Worm (Caenorhabditis elegans) whole organism, late embryonic: ENCODE data around the gene F42G4.6.

Experiments
- C08G9.2 ChIP-seq: sonication (generic microtip); optimal IDR thresholded peaks from 2 replicates; lab custom pipeline; 2016; ENCODE audit warnings: mild to moderate bottlenecking, missing genetic modification characterization, moderate library complexity, missing compliant biosample characterization
- C38D4.7 ChIP-seq: fragments of 200-800 bp; sonication (Bioruptor generic); optimal IDR thresholded peaks from 2 replicates; lab custom pipeline; 2018; ENCODE audit warnings: mild to moderate bottlenecking, missing genetic modification characterization, moderate library complexity, missing compliant biosample characterization
- F13H6.1 ChIP-seq: sonication (generic microtip); optimal IDR thresholded peaks from 2 replicates; lab custom pipeline; 2016; ENCODE audit warnings: missing genetic modification characterization, missing compliant biosample characterization
- ahr-1 ChIP-seq: sonication (generic microtip); optimal IDR thresholded peaks from 2 replicates; lab custom pipeline; 2016; ENCODE audit warnings: missing genetic modification characterization, missing compliant biosample characterization
- ama-1 ChIP-seq: fragments of 150-350 bp; optimal IDR thresholded peaks from 2 replicates; lab custom pipeline; 2014
- ceh-14 ChIP-seq: sonication (generic microtip); optimal IDR thresholded peaks from 2 replicates; lab custom pipeline; 2016; ENCODE audit warnings: missing genotype, missing genetic modification characterization, missing compliant biosample characterization
- ceh-18 ChIP-seq: sonication (generic microtip); optimal IDR thresholded peaks from 2 replicates; lab custom pipeline; 2016; ENCODE audit warnings: missing genetic modification characterization, missing compliant biosample characterization
- ceh-2 ChIP-seq: sonication (generic microtip); optimal IDR thresholded peaks from 2 replicates; lab custom pipeline; 2016; ENCODE audit warnings: missing genotype, missing genetic modification characterization, missing compliant biosample characterization
- ceh-31 ChIP-seq: sonication (generic microtip); optimal IDR thresholded peaks from 2 replicates; lab custom pipeline; 2016; ENCODE audit warnings: missing genetic modification characterization, missing compliant biosample characterization
- ceh-34 ChIP-seq: sonication (generic microtip); optimal IDR thresholded peaks from 2 replicates; lab custom pipeline; 2016; ENCODE audit warnings: mild to moderate bottlenecking, missing genetic modification characterization, missing compliant biosample characterization
- ceh-45 ChIP-seq: fragments of 200-800 bp; sonication (Bioruptor generic); IDR thresholded peaks from 2 replicates; pipeline ENCODE4 v1.3.6; 2022; ENCODE audit warnings: missing genetic modification reagents, missing genetic modification characterization, missing compliant biosample characterization
- ceh-9 ChIP-seq: sonication (generic microtip); optimal IDR thresholded peaks from 2 replicates; lab custom pipeline; 2016; ENCODE audit warnings: mild to moderate bottlenecking, missing genetic modification characterization, inconsistent platforms, missing compliant biosample characterization
- elt-2 ChIP-seq: sonication (generic microtip); optimal IDR thresholded peaks from 2 replicates; lab custom pipeline; 2016; ENCODE audit warnings: missing genetic modification reagents, missing genetic modification characterization, missing compliant biosample characterization
- elt-4 ChIP-seq: sonication (generic microtip); optimal IDR thresholded peaks from 2 replicates; lab custom pipeline; 2016; ENCODE audit warnings: missing genetic modification characterization, missing compliant biosample characterization
- ets-4 ChIP-seq: sonication (generic microtip); optimal IDR thresholded peaks from 2 replicates; lab custom pipeline; 2016; ENCODE audit warnings: missing genetic modification characterization, missing compliant biosample characterization
- fax-1 ChIP-seq: sonication (generic microtip); optimal IDR thresholded peaks from 2 replicates; lab custom pipeline; 2016; ENCODE audit warnings: missing genotype, missing genetic modification characterization, missing compliant biosample characterization
- fkh-10 ChIP-seq: fragments of 150-350 bp; optimal IDR thresholded peaks from 2 replicates; lab custom pipeline; 2014; ENCODE audit warnings: missing biosample characterization, missing genetic modification reagents, missing genetic modification characterization
- hlh-15 ChIP-seq: sonication (generic microtip); optimal IDR thresholded peaks from 2 replicates; lab custom pipeline; 2016; ENCODE audit warnings: missing genetic modification characterization, missing compliant biosample characterization
- hlh-8 ChIP-seq: sonication (generic microtip); optimal IDR thresholded peaks from 2 replicates; lab custom pipeline; 2016; ENCODE audit warnings: missing genotype, missing genetic modification characterization, missing compliant biosample characterization
- lim-6 ChIP-seq: sonication (generic microtip); optimal IDR thresholded peaks from 2 replicates; lab custom pipeline; 2016; ENCODE audit warnings: missing genetic modification characterization, missing compliant biosample characterization
- madf-2 ChIP-seq: sonication (generic microtip); optimal IDR thresholded peaks from 2 replicates; lab custom pipeline; 2017; ENCODE audit warnings: missing genetic modification characterization, missing compliant biosample characterization
- nfya-1 ChIP-seq: sonication (generic microtip); optimal IDR thresholded peaks from 2 replicates; lab custom pipeline; 2017; ENCODE audit warnings: missing genetic modification characterization, mild to moderate bottlenecking, missing compliant biosample characterization, antibody characterized with exemption, moderate library complexity
- nhr-11 ChIP-seq: fragments of 150-350 bp; optimal IDR thresholded peaks from 2 replicates; lab custom pipeline; 2014; ENCODE audit warnings: missing biosample characterization, missing genetic modification characterization
- pha-2 ChIP-seq: sonication (generic microtip); optimal IDR thresholded peaks from 2 replicates; lab custom pipeline; 2017; ENCODE audit warnings: mild to moderate bottlenecking, missing genetic modification characterization, missing compliant biosample characterization
- ref-2 ChIP-seq: sonication (generic microtip); optimal IDR thresholded peaks from 2 replicates; lab custom pipeline; 2016; ENCODE audit warnings: missing genetic modification characterization, missing compliant biosample characterization
- rnt-1 ChIP-seq: sonication (generic microtip); optimal IDR thresholded peaks from 2 replicates; lab custom pipeline; 2016; ENCODE audit warnings: missing genetic modification characterization, missing compliant biosample characterization
- sdc-2 ChIP-seq: sonication (generic microtip); optimal IDR thresholded peaks from 2 replicates; lab custom pipeline; 2016; ENCODE audit warnings: missing genotype, missing genetic modification characterization, missing compliant biosample characterization
- sox-4 ChIP-seq: sonication (generic microtip); optimal IDR thresholded peaks from 2 replicates; lab custom pipeline; 2017; ENCODE audit warnings: mild to moderate bottlenecking, missing genetic modification characterization, inconsistent platforms, missing compliant biosample characterization
- syd-9 ChIP-seq: sonication (generic microtip); optimal IDR thresholded peaks from 2 replicates; lab custom pipeline; 2016; ENCODE audit warnings: mild to moderate bottlenecking, missing genetic modification characterization, moderate library complexity, missing compliant biosample characterization
- tbx-2 ChIP-seq: sonication (generic microtip); optimal IDR thresholded peaks from 2 replicates; lab custom pipeline; 2016; ENCODE audit warnings: missing genetic modification characterization, missing compliant biosample characterization
- tbx-7 ChIP-seq: sonication (generic microtip); optimal IDR thresholded peaks from 2 replicates; lab custom pipeline; 2016; ENCODE audit warnings: missing genotype, missing genetic modification characterization, missing compliant biosample characterization
- ttx-3 ChIP-seq: sonication (generic microtip); optimal IDR thresholded peaks from 2 replicates; lab custom pipeline; 2016; ENCODE audit warnings: missing genetic modification reagents, missing genetic modification characterization, missing compliant biosample characterization
- unc-42 ChIP-seq: sonication (generic microtip); optimal IDR thresholded peaks from 2 replicates; lab custom pipeline; 2016; ENCODE audit warnings: missing genotype, missing genetic modification characterization, missing compliant biosample characterization
- unc-86 ChIP-seq: sonication (generic microtip); optimal IDR thresholded peaks from 2 replicates; lab custom pipeline; 2016; ENCODE audit warnings: missing genetic modification characterization, missing compliant biosample characterization
- zip-5 ChIP-seq: sonication (generic microtip); optimal IDR thresholded peaks from 2 replicates; lab custom pipeline; 2016; ENCODE audit warnings: missing genetic modification characterization, missing compliant biosample characterization
- ztf-16 ChIP-seq: sonication (generic microtip); optimal IDR thresholded peaks from 2 replicates; lab custom pipeline; 2017; ENCODE audit warnings: missing genetic modification characterization, missing compliant biosample characterization

F42G4.6 gene

ce11 chrII:13116710-13117109 is 37.5 kb downstream of the F42G4.6 start, which contains the start of gene rict-1:
Gene rict-1 (minus strand): TSS chrII:13116810.
- TF ChIP-seq elt-2 (tag; lab: Kevin White, UChicago): no peak
- no peak for TF ChIP-seq lim-6 (tag; lab: Kevin White, UChicago)
- no peak for TF ChIP-seq fkh-10 (GFP tag; lab: Kevin White, UChicago)
- TF ChIP-seq syd-9 (tag; lab: Kevin White, UChicago): no peak
- no peak for TF ChIP-seq ref-2 (tag; lab: Kevin White, UChicago)
- no peak for TF ChIP-seq ceh-34 (tag; lab: Kevin White, UChicago)
- no peak for TF ChIP-seq ceh-18
- no peak for TF ChIP-seq ceh-45 (GFP tag; lab: Robert Waterston, UW)
- TF ChIP-seq hlh-15 (tag; lab: Kevin White, UChicago): no peak
- no peak for TF ChIP-seq elt-4
- TF ChIP-seq madf-2 (tag; lab: Kevin White, UChicago): no peak
- no peak for TF ChIP-seq F13H6.1 (tag; lab: Kevin White, UChicago)
- TF ChIP-seq fax-1 (tag; lab: Kevin White, UChicago): no peak
- no peak for TF ChIP-seq unc-86 (tag; lab: Kevin White, UChicago)
- TF ChIP-seq ztf-16 (tag; lab: Kevin White, UChicago): no peak

- TF ChIP-seq ceh-31 (tag; lab: Kevin White, UChicago) (peak; percentile 87), elt-4 (no peak), unc-86 (tag; lab: Kevin White, UChicago) (peak; percentile 5), tbx-2 (tag; lab: Kevin White, UChicago) (peak; percentile 85), sox-4 (tag; lab: Kevin White, UChicago) (no peak), ceh-14 (tag; lab: Kevin White, UChicago) (peak; percentile 41), C38D4.7 (GFP tag; lab: Kevin White, UChicago) (no peak), unc-42 (peak; percentile 41), C08G9.2 (tag; lab: Kevin White, UChicago) (peak; percentile 84), hlh-15 (tag; lab: Kevin White, UChicago) (peak; percentile 25), tbx-7 (tag; lab: Kevin White, UChicago) (peak; percentile 86), ets-4 (peak; percentile 67), hlh-8 (tag; lab: Kevin White, UChicago) (peak; percentile 81), ceh-9 (tag; lab: Kevin White, UChicago) (no peak), lim-6 (tag; lab: Kevin White, UChicago) (peak; percentile 13), ceh-34 (tag; lab: Kevin White, UChicago) (peak; percentile 14), nfya-1 (tag; lab: Kevin White, UChicago) (no peak), rnt-1 (tag; lab: Kevin White, UChicago) (peak; percentile 26), sdc-2 (tag; lab: Kevin White, UChicago) (peak; percentile 29), fax-1 (tag; lab: Kevin White, UChicago) (peak; percentile 53), ref-2 (tag; lab: Kevin White, UChicago) (peak; percentile 81), ttx-3 (tag; lab: Kevin White, UChicago) (peak; percentile 25), ama-1 (lab: Kevin White, UChicago) (no peak), zip-5 (tag; lab: Kevin White, UChicago) (peak; percentile 86), ceh-45 (GFP tag; lab: Robert Waterston, UW) (no peak), pha-2 (tag; lab: Kevin White, UChicago) (peak; percentile 27), ahr-1 (tag; lab: Kevin White, UChicago) (peak; percentile 36), ceh-2 (peak; percentile 84), elt-2 (tag; lab: Kevin White, UChicago) (peak; percentile 63)
Observed at ce11 chrII:13117135-13117534, 38.0 kb downstream of the F42G4.6 start, which contains the start of gene gfm-1. Gene gfm-1 (plus strand): TSS chrII:13117483.

- TF ChIP-seq fkh-10 (GFP tag; lab: Kevin White, UChicago) (no peak), madf-2 (tag; lab: Kevin White, UChicago) (no peak), nhr-11 (tag; lab: Kevin White, UChicago) (no peak), C08G9.2 (tag; lab: Kevin White, UChicago) (no peak), ahr-1 (tag; lab: Kevin White, UChicago) (no peak), sox-4 (tag; lab: Kevin White, UChicago) (no peak), C38D4.7 (GFP tag; lab: Kevin White, UChicago) (no peak), unc-42 (no peak), ceh-45 (GFP tag; lab: Robert Waterston, UW) (no peak), ttx-3 (tag; lab: Kevin White, UChicago) (no peak), ceh-14 (tag; lab: Kevin White, UChicago) (no peak)
Observed at ce11 chrII:13122720-13123119, 43.5 kb downstream of the F42G4.6 start, which contains the start of gene bath-45. Gene bath-45 (plus strand): TSS chrII:13123020.
